Worm (Caenorhabditis elegans): ENCODE measurements around the gene C23H5.11.
A peak's percentile ranks its signal among the peaks of the same experiment; 100 is the strongest.

ce11 chrIV:2130714-2131113 lies 31.0 kb upstream of the C23H5.11 start, which contains the start of gene prmt-6:
- peak in 3 of 6 experiments; percentile 14 to 84 (median 36) for TF ChIP-seq elt-3 (tag; optimal IDR thresholded peaks at IDR 0.05)
- TF ChIP-seq egl-27 (tag; optimal IDR thresholded peaks at IDR 0.05), result no peak
- TF ChIP-seq lin-13 (GFP tag; optimal IDR thresholded peaks at IDR 0.05), result no peak
- no peak for TF ChIP-seq tbx-2 (tag; optimal IDR thresholded peaks at IDR 0.05)

Data from whole organism, L1 larva.